Fruit fly (Drosophila melanogaster) whole organism, embryonic: Measurements from ENCODE around the gene CG7806.

Experiments used
- B-H1 ChIP-seq: fragments of 200-800 bp; sonication (Bioruptor generic); IDR thresholded peaks from 3 replicates; pipeline ENCODE4 v1.3.6; 2022; ENCODE audit warnings: missing biosample characterization, missing genetic modification characterization
- CG12071 ChIP-seq: fragments of 200-800 bp; sonication (Bioruptor generic); optimal IDR thresholded peaks from 3 replicates; lab custom pipeline; 2018; ENCODE audit warnings: missing biosample characterization, mild to moderate bottlenecking, missing genetic modification characterization
- CG12942 ChIP-seq: fragments of 200-800 bp; sonication (Bioruptor generic); optimal IDR thresholded peaks from 3 replicates; lab custom pipeline; 2016; ENCODE audit warnings: missing biosample characterization, missing genetic modification characterization
- CG14710 ChIP-seq: fragments of 200-800 bp; sonication (Bioruptor generic); optimal IDR thresholded peaks from 3 replicates; lab custom pipeline; 2019; ENCODE audit warnings: missing biosample characterization, mild to moderate bottlenecking, missing genetic modification characterization, moderate library complexity
- CG17385 ChIP-seq: fragments of 200-800 bp; sonication (Bioruptor generic); optimal IDR thresholded peaks from 3 replicates; lab custom pipeline; 2018; ENCODE audit warnings: missing biosample characterization, mild to moderate bottlenecking, missing genetic modification characterization
- CG17802 ChIP-seq: fragments of 200-800 bp; sonication (Bioruptor generic); optimal IDR thresholded peaks from 2 replicates; lab custom pipeline; 2018; ENCODE audit warnings: missing biosample characterization, mild to moderate bottlenecking, missing genetic modification characterization, moderate library complexity
- CG18262 ChIP-seq: fragments of 200-800 bp; optimal IDR thresholded peaks from 3 replicates; lab custom pipeline; 2019; ENCODE audit warnings: missing biosample characterization, mild to moderate bottlenecking, missing genetic modification characterization, moderate library complexity
- CG1832 ChIP-seq: fragments of 200-800 bp; sonication (Bioruptor generic); optimal IDR thresholded peaks from 2 replicates; lab custom pipeline; 2017; ENCODE audit warnings: missing biosample characterization, mild to moderate bottlenecking, missing genetic modification characterization, inconsistent platforms
- CG2202 ChIP-seq: fragments of 200-800 bp; sonication (Bioruptor generic); optimal IDR thresholded peaks from 2 replicates; lab custom pipeline; 2018; ENCODE audit warnings: missing biosample characterization, mild to moderate bottlenecking, missing genetic modification characterization
- CG31224 ChIP-seq: fragments of 200-800 bp; sonication (Bioruptor generic); IDR thresholded peaks from 2 replicates; pipeline ENCODE4 v1.3.6; 2022; ENCODE audit warnings: missing biosample characterization, missing genetic modification characterization
- CG31365 ChIP-seq: fragments of 200-800 bp; sonication (Bioruptor generic); optimal IDR thresholded peaks from 2 replicates; lab custom pipeline; 2018; ENCODE audit warnings: missing biosample characterization, mild to moderate bottlenecking, missing genetic modification characterization
- CG31441 ChIP-seq: fragments of 200-800 bp; sonication (Bioruptor generic); IDR thresholded peaks from 2 replicates; pipeline ENCODE4 v1.3.6; 2022; ENCODE audit warnings: missing biosample characterization, missing genetic modification characterization
- CG3163 ChIP-seq: fragments of 200-800 bp; sonication (Bioruptor generic); optimal IDR thresholded peaks from 3 replicates; lab custom pipeline; 2016; ENCODE audit warnings: missing biosample characterization, missing genetic modification characterization
- CG4282 ChIP-seq: fragments of 200-800 bp; sonication (Bioruptor generic); optimal IDR thresholded peaks from 2 replicates; lab custom pipeline; 2016; ENCODE audit warnings: missing biosample characterization, missing genetic modification characterization
- CG4730 ChIP-seq: fragments of 200-800 bp; sonication (Bioruptor generic); IDR thresholded peaks from 2 replicates; pipeline ENCODE4 v1.3.6; 2022; ENCODE audit warnings: missing biosample characterization, missing genetic modification characterization
- CG6689 ChIP-seq: fragments of 200-800 bp; sonication (Bioruptor generic); IDR thresholded peaks from 2 replicates; pipeline ENCODE4 v1.3.6; 2022; ENCODE audit warnings: missing biosample characterization, missing genetic modification characterization
- CG7963 ChIP-seq: fragments of 200-800 bp; sonication (Bioruptor generic); IDR thresholded peaks from 3 replicates; pipeline ENCODE4 v1.3.6; 2022; ENCODE audit warnings: missing biosample characterization, missing genetic modification characterization; ENCODE audit not compliant: partially characterized antibody
- CG8359 ChIP-seq: fragments of 200-800 bp; sonication (Bioruptor generic); optimal IDR thresholded peaks from 2 replicates; lab custom pipeline; 2017; ENCODE audit warnings: missing biosample characterization, mild to moderate bottlenecking, missing genetic modification characterization, borderline replicate concordance
- CG9932 ChIP-seq: fragments of 200-800 bp; sonication (Bioruptor generic); IDR thresholded peaks from 2 replicates; pipeline ENCODE4 v1.3.6; 2022; ENCODE audit warnings: missing biosample characterization, missing genetic modification characterization
- CTCF ChIP-seq: fragments of 200-800 bp; sonication (Bioruptor generic); optimal IDR thresholded peaks from 2 replicates; lab custom pipeline; 2017; ENCODE audit warnings: missing biosample characterization, mild to moderate bottlenecking, missing genetic modification characterization, moderate library complexity
- Chrac-16 ChIP-seq: fragments of 200-800 bp; sonication (Bioruptor generic); optimal IDR thresholded peaks from 3 replicates; lab custom pipeline; 2016; ENCODE audit warnings: missing biosample characterization, missing genetic modification characterization
- CoRest ChIP-seq: fragments of 200-800 bp; sonication (Bioruptor generic); optimal IDR thresholded peaks from 3 replicates; lab custom pipeline; 2018; ENCODE audit warnings: missing biosample characterization, mild to moderate bottlenecking, missing genetic modification characterization, moderate library complexity
- Dfd ChIP-seq, 2 experiments: fragments of >200 bp; optimal IDR thresholded peaks; 2 replicates each; lab custom pipeline; 2017; ENCODE audit warnings: missing biosample characterization in 2 of 2, missing genetic modification characterization in 2 of 2
- Fer1 ChIP-seq: fragments of 200-800 bp; sonication (Bioruptor generic); optimal IDR thresholded peaks from 2 replicates; lab custom pipeline; 2017; ENCODE audit warnings: missing biosample characterization, mild to moderate bottlenecking, missing genetic modification characterization
- HLH3B ChIP-seq: fragments of 200-800 bp; sonication (Bioruptor generic); IDR thresholded peaks from 2 replicates; pipeline ENCODE4 v1.3.6; 2022; ENCODE audit warnings: missing biosample characterization, missing genetic modification characterization
- HLHmδ ChIP-seq: fragments of 200-800 bp; sonication (Bioruptor generic); optimal IDR thresholded peaks from 2 replicates; lab custom pipeline; 2018; ENCODE audit warnings: missing biosample characterization, mild to moderate bottlenecking, missing genetic modification characterization, moderate library complexity
- Hr78 ChIP-seq, 2 experiments: fragments of 200-800 bp in 1 of 2; fragments of >200 bp in 1 of 2; sonication (Bioruptor generic) in 1 of 2; optimal IDR thresholded peaks; 2 replicates each; lab custom pipeline; 2017 to 2019; ENCODE audit warnings: missing biosample characterization in 2 of 2, missing genetic modification characterization in 2 of 2, mild to moderate bottlenecking in 1 of 2, moderate library complexity in 1 of 2
- MTF-1 ChIP-seq: fragments of 200-800 bp; sonication (Bioruptor generic); optimal IDR thresholded peaks from 2 replicates; lab custom pipeline; 2018; ENCODE audit warnings: missing biosample characterization, mild to moderate bottlenecking, missing genetic modification characterization, borderline replicate concordance
- Mrtf ChIP-seq: fragments of 200-800 bp; sonication (Bioruptor generic); IDR thresholded peaks from 3 replicates; pipeline ENCODE4 v1.3.6; 2022; ENCODE audit warnings: missing biosample characterization, missing genetic modification characterization
- Nf-YB ChIP-seq: fragments of 200-800 bp; sonication (Bioruptor generic); optimal IDR thresholded peaks from 3 replicates; lab custom pipeline; 2019; ENCODE audit warnings: missing biosample characterization, mild to moderate bottlenecking, missing genetic modification characterization, moderate library complexity
- Sin3A ChIP-seq: fragments of >200 bp; optimal IDR thresholded peaks from 2 replicates; lab custom pipeline; 2018
- Xrp1 ChIP-seq: fragments of 200-800 bp; sonication (Bioruptor generic); IDR thresholded peaks from 2 replicates; pipeline ENCODE4 v1.3.6; 2022; ENCODE audit warnings: missing biosample characterization, missing genetic modification characterization
- ato ChIP-seq: fragments of 200-800 bp; sonication (Bioruptor generic); IDR thresholded peaks from 2 replicates; pipeline ENCODE4 v1.3.6; 2022; ENCODE audit warnings: missing biosample characterization, missing genetic modification characterization; ENCODE audit not compliant: partially characterized antibody
- cwo ChIP-seq: fragments of 200-800 bp; sonication (Bioruptor generic); optimal IDR thresholded peaks from 3 replicates; lab custom pipeline; 2017; ENCODE audit warnings: missing biosample characterization, missing genetic modification characterization, mild to moderate bottlenecking, moderate library complexity, missing genetic modification reagents
- dati ChIP-seq: fragments of 200-800 bp; sonication (Bioruptor generic); IDR thresholded peaks from 2 replicates; pipeline ENCODE4 v1.3.6; 2022; ENCODE audit warnings: missing biosample characterization, missing genetic modification characterization
- disco-r ChIP-seq: fragments of 200-800 bp; sonication (Bioruptor generic); optimal IDR thresholded peaks from 2 replicates; lab custom pipeline; 2016; ENCODE audit warnings: missing biosample characterization, missing genetic modification characterization
- fd3F ChIP-seq: fragments of 200-800 bp; sonication (Bioruptor generic); optimal IDR thresholded peaks from 2 replicates; lab custom pipeline; 2018; ENCODE audit warnings: missing biosample characterization, mild to moderate bottlenecking, missing genetic modification characterization, moderate library complexity
- fd64A ChIP-seq: fragments of 200-800 bp; sonication (Bioruptor generic); optimal IDR thresholded peaks from 3 replicates; lab custom pipeline; 2018; ENCODE audit warnings: missing biosample characterization, mild to moderate bottlenecking, missing genetic modification characterization
- fu2 ChIP-seq: fragments of 200-800 bp; sonication (Bioruptor generic); optimal IDR thresholded peaks from 2 replicates; lab custom pipeline; 2016; ENCODE audit warnings: missing biosample characterization, missing genetic modification characterization
- ham ChIP-seq: fragments of 200-800 bp; sonication (Bioruptor generic); IDR thresholded peaks from 2 replicates; pipeline ENCODE4 v1.3.6; 2022; ENCODE audit warnings: missing biosample characterization, missing genetic modification characterization
- jigr1 ChIP-seq: fragments of 200-800 bp; sonication (Bioruptor generic); IDR thresholded peaks from 3 replicates; pipeline ENCODE4 v1.3.6; 2022; ENCODE audit warnings: missing biosample characterization, missing genetic modification characterization
- nmo ChIP-seq: fragments of 200-800 bp; sonication (Bioruptor generic); optimal IDR thresholded peaks from 2 replicates; lab custom pipeline; 2018; ENCODE audit warnings: missing biosample characterization, mild to moderate bottlenecking, missing genetic modification characterization, moderate library complexity
- onecut ChIP-seq: fragments of 200-800 bp; sonication (Bioruptor generic); IDR thresholded peaks from 2 replicates; pipeline ENCODE4 v1.3.6; 2022; ENCODE audit warnings: missing biosample characterization, missing genetic modification characterization
- otp ChIP-seq: fragments of 200-800 bp; sonication (Bioruptor generic); IDR thresholded peaks from 3 replicates; pipeline ENCODE4, ENCODE4 v1.3.6; 2022; ENCODE audit warnings: missing biosample characterization, missing genetic modification characterization
- pfk ChIP-seq: fragments of 200-800 bp; sonication (Bioruptor generic); optimal IDR thresholded peaks from 2 replicates; lab custom pipeline; 2018; ENCODE audit warnings: missing biosample characterization, mild to moderate bottlenecking, missing genetic modification characterization, moderate library complexity
- pros ChIP-seq: fragments of 200-800 bp; sonication (Bioruptor generic); optimal IDR thresholded peaks from 3 replicates; lab custom pipeline; 2019; ENCODE audit warnings: missing biosample characterization, mild to moderate bottlenecking, missing genetic modification characterization, moderate library complexity
- run ChIP-seq: fragments of 200-800 bp; sonication (Bioruptor generic); optimal IDR thresholded peaks from 3 replicates; lab custom pipeline; 2018; ENCODE audit warnings: missing biosample characterization, mild to moderate bottlenecking, missing genetic modification characterization
- slp2 ChIP-seq: fragments of 200-800 bp; sonication (Bioruptor generic); optimal IDR thresholded peaks from 2 replicates; lab custom pipeline; 2016; ENCODE audit warnings: missing biosample characterization, missing genetic modification characterization
- zf30C ChIP-seq: fragments of 200-800 bp; sonication (Bioruptor generic); optimal IDR thresholded peaks from 3 replicates; lab custom pipeline; 2018; ENCODE audit warnings: missing biosample characterization, mild to moderate bottlenecking, missing genetic modification characterization
- zfh2 ChIP-seq: fragments of 200-800 bp; sonication (Bioruptor generic); optimal IDR thresholded peaks from 2 replicates; lab custom pipeline; 2016; ENCODE audit warnings: missing biosample characterization, missing genetic modification characterization

Gene CG7806

dm6 chr2L:8292159-8292887 lies 18.9 kb upstream of the CG7806 start (continued):
- TF ChIP-seq CG18262 (tag; lab: Kevin White, UChicago) (peak; percentile 97), fd3F (GFP tag; lab: Kevin White, UChicago) (peak; percentile 95), disco-r (GFP tag; lab: Kevin White, UChicago) (peak; percentile 89), Hr78 (GFP tag; optimal IDR thresholded peaks at IDR 0.05; lab: Kevin White, UChicago) (peak in 1 of 2 experiments; percentile 95), CG31441 (GFP tag; lab: Robert Waterston, UW) (peak; percentile 93), MTF-1 (GFP tag; lab: Kevin White, UChicago) (peak; percentile 86), CG8359 (peak; percentile 82), CG1832 (GFP tag; lab: Kevin White, UChicago) (no peak), CG14710 (tag; lab: Kevin White, UChicago) (peak; percentile 95), Nf-YB (GFP tag; lab: Kevin White, UChicago) (peak; percentile 84), CG12071 (GFP tag; lab: Kevin White, UChicago) (peak; percentile 93), CG6689 (GFP tag; lab: Robert Waterston, UW) (peak; percentile 97), pfk (GFP tag; lab: Kevin White, UChicago) (peak; percentile 43), CG12942 (peak; percentile 87), Chrac-16 (GFP tag; lab: Kevin White, UChicago) (peak; percentile 93), fd64A (GFP tag; lab: Kevin White, UChicago) (peak; percentile 91), zfh2 (GFP tag; lab: Kevin White, UChicago) (peak; percentile 92), run (tag; lab: Kevin White, UChicago) (peak; percentile 95), Sin3A (lab: Kevin White, UChicago) (no peak), CG7963 (GFP tag; lab: Robert Waterston, UW) (no peak), zf30C (GFP tag; lab: Kevin White, UChicago) (peak; percentile 35), CG17385 (peak; percentile 94), CTCF (GFP tag; lab: Kevin White, UChicago) (peak; percentile 69), nmo (peak; percentile 96), CG17802 (peak; percentile 81), cwo (peak; percentile 94), slp2 (GFP tag; lab: Kevin White, UChicago) (peak; percentile 92), jigr1 (GFP tag; lab: Robert Waterston, UW) (peak; percentile 94), HLH3B (GFP tag; lab: Robert Waterston, UW) (peak; percentile 97), Dfd (GFP tag; optimal IDR thresholded peaks at IDR 0.05; lab: Kevin White, UChicago) (no peak), CG4282 (GFP tag; lab: Kevin White, UChicago) (peak; percentile 46), Mrtf (GFP tag; lab: Robert Waterston, UW) (peak; percentile 97), Xrp1 (GFP tag; lab: Robert Waterston, UW) (peak; percentile 98), B-H1 (GFP tag; lab: Robert Waterston, UW) (peak; percentile 95), Fer1 (GFP tag; lab: Kevin White, UChicago) (peak; percentile 96), ham (GFP tag; lab: Robert Waterston, UW) (peak; percentile 85), CG3163 (peak; percentile 78), pros (GFP tag; lab: Kevin White, UChicago) (peak; percentile 75), fu2 (GFP tag; lab: Kevin White, UChicago) (peak; percentile 85), CG2202 (peak; percentile 95), CG4730 (GFP tag; lab: Robert Waterston, UW) (peak; percentile 96), HLHmδ (GFP tag; lab: Kevin White, UChicago) (no peak), CG31224 (GFP tag; lab: Robert Waterston, UW) (peak; percentile 94), otp (GFP tag; lab: Robert Waterston, UW) (peak; percentile 96), ato (GFP tag; lab: Robert Waterston, UW) (no peak), dati (peak; percentile 91), onecut (GFP tag; lab: Robert Waterston, UW) (peak; percentile 95), CG31365 (tag; lab: Kevin White, UChicago) (peak; percentile 86), CoRest (tag; lab: Kevin White, UChicago) (peak; percentile 98), CG9932 (GFP tag; lab: Robert Waterston, UW) (peak; percentile 97)
